Worm (Caenorhabditis elegans): ENCODE results near the gene zer-1.

- TF ChIP-seq pros-1 (tag; optimal IDR thresholded peaks at IDR 0.05), result no peak
- TF ChIP-seq pqm-1 (tag; optimal IDR thresholded peaks at IDR 0.05), result no peak
- TF ChIP-seq ama-1 (optimal IDR thresholded peaks at IDR 0.05), result no peak
- TF ChIP-seq hlh-30 (tag; optimal IDR thresholded peaks at IDR 0.05; ENCODE audit: insufficient read depth), result no peak
- TF ChIP-seq lin-11 (tag; optimal IDR thresholded peaks at IDR 0.05), result no peak
- TF ChIP-seq nfya-1 (tag; optimal IDR thresholded peaks at IDR 0.05), result peak; percentile 31
- no peak for TF ChIP-seq C38D4.7 (GFP tag; optimal IDR thresholded peaks at IDR 0.05)
Observed at ce11 chrIII:843999-844398, 42.6 kb downstream of the zer-1 start.

Data from whole organism, late embryonic.